Worm (Caenorhabditis elegans): ENCODE data around the gene pph-6.

- TF ChIP-seq ama-1 (optimal IDR thresholded peaks at IDR 0.05), result no peak
- TF ChIP-seq F13C5.2 (tag; optimal IDR thresholded peaks at IDR 0.05), result no peak
- no peak for TF ChIP-seq ets-7 (tag; optimal IDR thresholded peaks at IDR 0.05)
- no peak for TF ChIP-seq ceh-36 (tag; optimal IDR thresholded peaks at IDR 0.05)
- TF ChIP-seq flt-1 (GFP tag; IDR thresholded peaks at IDR 0.05), result no peak
- no peak for TF ChIP-seq B0310.2 (tag; optimal IDR thresholded peaks at IDR 0.05)
- TF ChIP-seq tbx-37 (GFP tag; conservative IDR thresholded peaks at IDR 0.05), result no peak
- TF ChIP-seq pes-1 (GFP tag; IDR thresholded peaks at IDR 0.05), result no peak
These were observed 14.0 kb downstream of the pph-6 start, which contains the start of gene C34C12.9 for ce11 chrIII:3475497-3475896.
